Worm (Caenorhabditis elegans) whole organism, young adult: ENCODE measurements around the gene C44C10.3.

Experiments
- B0019.2 ChIP-seq: fragments of 200-800 bp; sonication (Bioruptor generic); conservative IDR thresholded peaks from 2 replicates; pipeline ENCODE4 v1.3.6; 2022; ENCODE audit warnings: missing genetic modification reagents, missing genetic modification characterization, missing compliant biosample characterization
- B0035.1 ChIP-seq: sonication (generic microtip); optimal IDR thresholded peaks from 2 replicates; lab custom pipeline; 2016; ENCODE audit warnings: missing genetic modification characterization, mild to moderate bottlenecking, missing compliant biosample characterization, missing genotype, missing genetic modification reagents
- C17E4.6 ChIP-seq: fragments of 200-800 bp; sonication (Bioruptor generic); IDR thresholded peaks from 2 replicates; pipeline ENCODE4 v1.3.6; 2022; ENCODE audit warnings: missing genetic modification reagents, missing genetic modification characterization, missing compliant biosample characterization
- F37B4.10 ChIP-seq: fragments of 200-800 bp; sonication (Bioruptor generic); IDR thresholded peaks from 2 replicates; pipeline ENCODE4 v1.3.6; 2022; ENCODE audit warnings: missing genetic modification characterization, missing compliant biosample characterization
- F39B2.1 ChIP-seq: fragments of 200-800 bp; sonication (Bioruptor generic); IDR thresholded peaks from 2 replicates; pipeline ENCODE4 v1.3.6; 2022; ENCODE audit warnings: missing genetic modification reagents, missing genetic modification characterization, missing compliant biosample characterization
- F52B5.7 ChIP-seq: sonication (generic microtip); optimal IDR thresholded peaks from 2 replicates; lab custom pipeline; 2016; ENCODE audit warnings: mild to moderate bottlenecking, missing genetic modification characterization, missing compliant biosample characterization
- F57C9.4 ChIP-seq: sonication (generic microtip); optimal IDR thresholded peaks from 2 replicates; lab custom pipeline; 2017; ENCODE audit warnings: mild to moderate bottlenecking, missing genetic modification characterization, missing compliant biosample characterization
- T07F8.4 ChIP-seq: sonication (generic microtip); optimal IDR thresholded peaks from 2 replicates; lab custom pipeline; 2016; ENCODE audit warnings: mild to moderate bottlenecking, missing genetic modification characterization, moderate library complexity, missing compliant biosample characterization
- Y56A3A.18 ChIP-seq: fragments of 200-800 bp; sonication (Bioruptor generic); IDR thresholded peaks from 2 replicates; pipeline ENCODE4 v1.3.6; 2022; ENCODE audit warnings: missing genetic modification reagents, missing genetic modification characterization, missing compliant biosample characterization
- Y67H2A.10 ChIP-seq: fragments of 200-800 bp; sonication (Bioruptor generic); conservative IDR thresholded peaks from 2 replicates; pipeline ENCODE4 v1.3.6; 2022; ENCODE audit warnings: missing genetic modification reagents, missing genetic modification characterization, missing compliant biosample characterization
- Y79H2A.3 ChIP-seq: fragments of 200-800 bp; sonication (Bioruptor generic); conservative IDR thresholded peaks from 2 replicates; pipeline ENCODE4 v1.3.6; 2022; ENCODE audit warnings: missing genetic modification reagents, missing genetic modification characterization, missing compliant biosample characterization
- ZK185.1 ChIP-seq: sonication (generic microtip); optimal IDR thresholded peaks from 2 replicates; lab custom pipeline; 2016; ENCODE audit warnings: mild to moderate bottlenecking, missing genetic modification characterization, missing compliant biosample characterization; ENCODE audit not compliant: poor library complexity, severe bottlenecking
- atf-7 ChIP-seq: sonication (generic microtip); optimal IDR thresholded peaks from 2 replicates; lab custom pipeline; 2017; ENCODE audit warnings: mild to moderate bottlenecking, missing genetic modification characterization, missing compliant biosample characterization
- athp-1 ChIP-seq: sonication (generic microtip); optimal IDR thresholded peaks from 2 replicates; lab custom pipeline; 2017; ENCODE audit warnings: mild to moderate bottlenecking, missing genetic modification characterization, missing compliant biosample characterization
- bed-2 ChIP-seq: fragments of 200-800 bp; sonication (Bioruptor generic); IDR thresholded peaks from 2 replicates; pipeline ENCODE4 v1.3.6; 2022; ENCODE audit warnings: missing genetic modification reagents, missing genetic modification characterization, missing compliant biosample characterization
- dpl-1 ChIP-seq: fragments of 150-350 bp; optimal IDR thresholded peaks from 2 replicates; lab custom pipeline; 2014; ENCODE audit warnings: missing biosample characterization, missing genetic modification reagents, missing genetic modification characterization
- efl-1 ChIP-seq: fragments of 150-350 bp; optimal IDR thresholded peaks from 2 replicates; lab custom pipeline; 2014; ENCODE audit warnings: missing biosample characterization, missing genetic modification reagents, missing genetic modification characterization
- hlh-26 ChIP-seq: fragments of 200-800 bp; sonication (Bioruptor generic); conservative IDR thresholded peaks from 2 replicates; pipeline ENCODE4 v1.3.6; 2022; ENCODE audit warnings: missing genetic modification reagents, missing genetic modification characterization, missing compliant biosample characterization
- hrde-1 ChIP-seq: sonication (generic microtip); optimal IDR thresholded peaks from 2 replicates; lab custom pipeline; 2016; ENCODE audit warnings: missing genetic modification characterization, mild to moderate bottlenecking, missing compliant biosample characterization, moderate library complexity, missing genotype, missing genetic modification reagents, borderline replicate concordance
- let-607 ChIP-seq, 2 experiments: fragments of 200-800 bp in 1 of 2; sonication (Bioruptor generic) in 1 of 2; sonication (generic microtip) in 1 of 2; optimal IDR thresholded peaks; 2 replicates each; lab custom pipeline; 2016 to 2018; ENCODE audit warnings: mild to moderate bottlenecking in 2 of 2, missing compliant biosample characterization in 2 of 2, missing genetic modification characterization in 2 of 2, moderate library complexity in 2 of 2, missing genotype in 1 of 2
- lin-26 ChIP-seq: fragments of 200-800 bp; sonication (Bioruptor generic); IDR thresholded peaks from 2 replicates; pipeline ENCODE4 v1.3.6; 2022; ENCODE audit warnings: missing genetic modification reagents, missing genetic modification characterization, missing compliant biosample characterization
- lin-40 ChIP-seq: sonication (generic microtip); optimal IDR thresholded peaks from 2 replicates; lab custom pipeline; 2016; ENCODE audit warnings: missing genetic modification characterization, mild to moderate bottlenecking, missing compliant biosample characterization, missing genotype, missing genetic modification reagents
- lin-54 ChIP-seq: fragments of 200-800 bp; sonication (Bioruptor generic); optimal IDR thresholded peaks from 2 replicates; lab custom pipeline; 2018; ENCODE audit warnings: mild to moderate bottlenecking, missing genetic modification characterization, missing compliant biosample characterization
- lsy-27 ChIP-seq: sonication (generic microtip); optimal IDR thresholded peaks from 2 replicates; lab custom pipeline; 2017; ENCODE audit warnings: missing genetic modification characterization, mild to moderate bottlenecking, missing compliant biosample characterization, antibody characterized with exemption, missing genotype, borderline replicate concordance; ENCODE audit not compliant: insufficient read depth
- mxl-1 ChIP-seq: sonication (generic microtip); optimal IDR thresholded peaks from 2 replicates; lab custom pipeline; 2016; ENCODE audit warnings: missing genetic modification characterization, missing compliant biosample characterization
- nfya-1 ChIP-seq: sonication (generic microtip); optimal IDR thresholded peaks from 2 replicates; lab custom pipeline; 2017; ENCODE audit warnings: antibody characterized with exemption, missing compliant biosample characterization, missing genetic modification characterization, borderline replicate concordance; ENCODE audit not compliant: insufficient read depth
- nfyb-1 ChIP-seq: fragments of 200-800 bp; sonication (Bioruptor generic); IDR thresholded peaks from 2 replicates; pipeline ENCODE4 v1.3.6; 2022; ENCODE audit warnings: missing genetic modification reagents, missing genetic modification characterization, missing compliant biosample characterization
- nhr-179 ChIP-seq: sonication (generic microtip); optimal IDR thresholded peaks from 2 replicates; lab custom pipeline; 2016; ENCODE audit warnings: mild to moderate bottlenecking, missing genetic modification characterization, missing compliant biosample characterization
- nhr-90 ChIP-seq: sonication (generic microtip); optimal IDR thresholded peaks from 2 replicates; lab custom pipeline; 2016; ENCODE audit warnings: missing genotype, mild to moderate bottlenecking, missing genetic modification characterization, missing compliant biosample characterization
- rec-8 ChIP-seq, 2 experiments: sonication (generic microtip); optimal IDR thresholded peaks; 2 replicates each; lab custom pipeline; 2016; ENCODE audit warnings: mild to moderate bottlenecking in 2 of 2, missing genetic modification characterization in 2 of 2, missing genetic modification reagents in 2 of 2, missing genotype in 2 of 2, missing biosample characterization in 1 of 2, missing compliant biosample characterization in 1 of 2, moderate library complexity in 1 of 2
- repo-1 ChIP-seq: sonication (generic microtip); optimal IDR thresholded peaks from 2 replicates; lab custom pipeline; 2017; ENCODE audit warnings: mild to moderate bottlenecking, missing genetic modification characterization, missing compliant biosample characterization
- sea-2 ChIP-seq: fragments of 200-800 bp; sonication (Bioruptor generic); IDR thresholded peaks from 2 replicates; pipeline ENCODE4 v1.3.6; 2022; ENCODE audit warnings: missing genetic modification characterization, missing compliant biosample characterization
- snpc-3.4 ChIP-seq: sonication (generic microtip); optimal IDR thresholded peaks from 2 replicates; lab custom pipeline; 2017; ENCODE audit warnings: missing genetic modification characterization, mild to moderate bottlenecking, missing compliant biosample characterization, antibody characterized with exemption, moderate library complexity, missing genotype, missing genetic modification reagents
- tbp1 ChIP-seq: fragments of 200-800 bp; sonication (Bioruptor generic); optimal IDR thresholded peaks from 2 replicates; lab custom pipeline; 2018; ENCODE audit warnings: mild to moderate bottlenecking, missing genetic modification characterization, missing compliant biosample characterization
- unc-130 ChIP-seq: sonication (generic microtip); optimal IDR thresholded peaks from 2 replicates; lab custom pipeline; 2016; ENCODE audit warnings: missing genetic modification reagents, missing genetic modification characterization, missing compliant biosample characterization
- unc-62 ChIP-seq: fragments of 150-350 bp; optimal IDR thresholded peaks from 2 replicates; lab custom pipeline; 2014; ENCODE audit warnings: missing biosample characterization, missing genetic modification reagents, missing genetic modification characterization
- xnd-1 ChIP-seq: sonication (generic microtip); optimal IDR thresholded peaks from 2 replicates; lab custom pipeline; 2016; ENCODE audit warnings: missing genotype, missing genetic modification reagents, missing genetic modification characterization, missing compliant biosample characterization
- zfh-2 ChIP-seq: fragments of 200-800 bp; sonication (Bioruptor generic); conservative IDR thresholded peaks from 2 replicates; pipeline ENCODE4 v1.3.6; 2022; ENCODE audit warnings: missing genetic modification reagents, missing genetic modification characterization, missing compliant biosample characterization
- zim-3 ChIP-seq: sonication (generic microtip); optimal IDR thresholded peaks from 2 replicates; lab custom pipeline; 2017; ENCODE audit warnings: mild to moderate bottlenecking, missing genetic modification characterization, moderate library complexity, missing compliant biosample characterization
- ztf-18 ChIP-seq: sonication (generic microtip); optimal IDR thresholded peaks from 2 replicates; lab custom pipeline; 2016; ENCODE audit warnings: missing genotype, mild to moderate bottlenecking, missing genetic modification characterization, missing compliant biosample characterization
- ztf-22 ChIP-seq: fragments of 200-800 bp; sonication (Bioruptor generic); optimal IDR thresholded peaks from 2 replicates; lab custom pipeline; 2018; ENCODE audit warnings: mild to moderate bottlenecking, missing genetic modification characterization, moderate library complexity, missing compliant biosample characterization
- ztf-28 ChIP-seq: fragments of 200-800 bp; sonication (Bioruptor generic); IDR thresholded peaks from 2 replicates; pipeline ENCODE4 v1.3.6; 2022; ENCODE audit warnings: missing genetic modification reagents, missing genetic modification characterization, missing compliant biosample characterization
- ztf-3 ChIP-seq: fragments of 200-800 bp; sonication (Bioruptor generic); optimal IDR thresholded peaks from 2 replicates; lab custom pipeline; 2018; ENCODE audit warnings: mild to moderate bottlenecking, missing genetic modification characterization, missing compliant biosample characterization
- ztf-6 ChIP-seq: fragments of 200-800 bp; sonication (Bioruptor generic); IDR thresholded peaks from 2 replicates; pipeline ENCODE4 v1.3.6; 2022; ENCODE audit warnings: missing genetic modification reagents, missing genetic modification characterization, missing compliant biosample characterization

Gene C44C10.3

DNA sequence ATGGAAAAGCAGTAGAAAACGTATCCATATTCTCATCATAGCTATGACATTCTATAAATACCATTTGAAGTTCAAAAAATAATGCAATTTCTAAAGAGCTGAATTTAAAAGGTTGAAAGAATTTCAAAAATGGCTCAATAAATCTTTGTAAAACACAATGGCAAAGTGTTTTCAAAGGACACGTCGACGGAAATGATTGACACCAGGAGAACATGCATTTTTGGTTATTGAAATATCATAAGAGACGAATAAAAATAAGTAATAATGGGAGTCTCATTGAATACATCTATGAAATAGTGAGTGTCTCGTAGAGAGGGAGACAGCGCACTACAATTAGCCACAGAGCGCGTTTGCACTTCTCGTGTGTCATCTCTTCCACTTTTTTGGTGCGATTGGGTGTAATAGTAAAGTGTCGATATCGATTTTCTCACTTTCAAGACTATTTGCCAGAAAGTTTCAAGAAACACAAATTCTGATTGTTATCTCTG lies 45.8 kb upstream of the C44C10.3 start, which contains the start of gene T04F8.2 (continued):
- TF ChIP-seq ZK185.1 (tag; lab: Kevin White, UChicago), result peak; percentile 64
- TF ChIP-seq C17E4.6 (GFP tag; lab: Robert Waterston, UW), result no peak
- no peak for TF ChIP-seq athp-1 (tag; lab: Kevin White, UChicago)
- no peak for TF ChIP-seq repo-1 (tag; lab: Kevin White, UChicago)
- TF ChIP-seq unc-130 (GFP tag; lab: Kevin White, UChicago), result no peak
- TF ChIP-seq dpl-1 (GFP tag; lab: Kevin White, UChicago), result no peak
- no peak for TF ChIP-seq bed-2 (GFP tag; lab: Robert Waterston, UW)

DNA sequence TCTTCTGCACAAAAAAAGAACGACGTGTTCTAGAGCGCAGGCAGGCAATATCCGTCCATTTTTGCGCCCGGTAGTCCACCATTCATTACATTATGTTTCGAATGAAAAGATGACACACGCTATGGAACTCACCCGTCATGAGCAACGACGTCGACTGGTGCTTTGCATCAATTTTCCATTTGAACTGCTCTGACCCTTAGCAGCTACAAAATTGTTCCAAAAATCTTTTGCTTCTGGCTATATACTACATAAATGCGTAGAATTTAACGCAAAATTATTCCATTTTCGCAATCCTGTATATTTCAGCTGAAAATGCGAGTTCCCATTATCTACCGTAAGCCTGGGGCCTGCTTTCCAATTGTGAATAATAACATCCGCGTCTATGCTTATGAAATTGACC lies 44.0 kb upstream of the C44C10.3 start, which contains the start of gene T04F8.3:
T04F8.3 (plus strand) TSS at position 301 of the 400 bp plus-strand sequence.
- TF ChIP-seq nfyb-1 (no peak), hrde-1 (tag; lab: Kevin White, UChicago) (no peak), Y67H2A.10 (no peak), B0035.1 (no peak), rec-8 (tag; optimal IDR thresholded peaks at IDR 0.05; lab: Kevin White, UChicago) (no peak), ztf-3 (GFP tag; lab: Kevin White, UChicago) (no peak), ztf-28 (GFP tag; lab: Robert Waterston, UW) (no peak)

DNA sequence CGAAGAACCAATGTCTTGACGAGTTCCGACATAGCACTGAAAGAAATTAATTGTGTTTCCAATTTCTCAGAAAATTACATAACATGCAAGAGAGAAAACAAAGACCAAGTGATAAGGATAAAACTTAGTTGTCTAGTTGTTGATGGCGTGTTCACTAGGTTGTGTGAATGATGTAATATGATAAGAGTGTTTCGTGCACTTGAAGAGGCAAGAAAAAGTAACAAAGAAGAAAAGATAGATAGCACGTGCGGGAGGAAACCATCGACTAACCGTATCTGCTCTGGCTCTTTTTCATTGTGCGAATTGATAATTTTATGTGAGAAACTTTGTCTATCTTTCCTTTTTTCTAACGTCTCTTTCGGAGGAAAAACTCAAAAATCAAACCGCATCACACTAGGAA lies 40.7 kb upstream of the C44C10.3 start, which contains the start of gene sfxn-1.5:
sfxn-1.5 (minus strand) TSS at position 36 of the 400 bp plus-strand sequence.
- no peak for TF ChIP-seq zfh-2
- no peak for TF ChIP-seq ztf-6 (GFP tag; lab: Robert Waterston, UW)
- TF ChIP-seq mxl-1 (tag; lab: Kevin White, UChicago), result no peak
- no peak for TF ChIP-seq athp-1 (tag; lab: Kevin White, UChicago)
- TF ChIP-seq xnd-1, result no peak
- no peak for TF ChIP-seq Y79H2A.3 (GFP tag; lab: Robert Waterston, UW)
- peak; percentile 7 for TF ChIP-seq tbp1 (GFP tag; lab: Kevin White, UChicago)
- no peak for TF ChIP-seq F39B2.1 (GFP tag; lab: Robert Waterston, UW)
- TF ChIP-seq lsy-27 (tag; lab: Kevin White, UChicago), result no peak
- no peak for TF ChIP-seq T07F8.4 (tag; lab: Kevin White, UChicago)
- TF ChIP-seq lin-40 (tag; lab: Kevin White, UChicago), result no peak
- TF ChIP-seq lin-54, result no peak
- TF ChIP-seq F52B5.7 (tag; lab: Kevin White, UChicago), result no peak
- TF ChIP-seq bed-2 (GFP tag; lab: Robert Waterston, UW), result no peak
- no peak for TF ChIP-seq ztf-22 (GFP tag; lab: Kevin White, UChicago)
- no peak for TF ChIP-seq F37B4.10 (GFP tag; lab: Robert Waterston, UW)
- no peak for TF ChIP-seq repo-1 (tag; lab: Kevin White, UChicago)
- no peak for TF ChIP-seq dpl-1 (GFP tag; lab: Kevin White, UChicago)
- TF ChIP-seq hlh-26 (GFP tag; lab: Robert Waterston, UW), result no peak
- TF ChIP-seq nhr-90 (tag; lab: Kevin White, UChicago), result no peak
- TF ChIP-seq hrde-1 (tag; lab: Kevin White, UChicago), result no peak
- TF ChIP-seq Y56A3A.18 (GFP tag; lab: Robert Waterston, UW), result no peak
- no peak for TF ChIP-seq F57C9.4 (tag; lab: Kevin White, UChicago)
- TF ChIP-seq nhr-179 (tag; lab: Kevin White, UChicago), result no peak
- TF ChIP-seq nfya-1 (tag; lab: Kevin White, UChicago), result no peak
- TF ChIP-seq let-607 (tag; optimal IDR thresholded peaks at IDR 0.05; lab: Kevin White, UChicago), result peak in 1 of 2 experiments; percentile 50
- no peak for TF ChIP-seq sea-2
- no peak for TF ChIP-seq lin-26 (GFP tag; lab: Robert Waterston, UW)
- no peak for TF ChIP-seq ztf-18 (tag; lab: Kevin White, UChicago)
- peak; percentile 31 for TF ChIP-seq atf-7 (tag; lab: Kevin White, UChicago)
- TF ChIP-seq efl-1 (GFP tag; lab: Kevin White, UChicago), result no peak
- TF ChIP-seq B0019.2, result no peak
- no peak for TF ChIP-seq snpc-3.4 (tag; lab: Kevin White, UChicago)
- no peak for TF ChIP-seq unc-62 (GFP tag; lab: Kevin White, UChicago)
- no peak for TF ChIP-seq zim-3 (tag; lab: Kevin White, UChicago)
